Worm (Caenorhabditis elegans) whole organism, L2 larva: ENCODE data around the gene slmp-1.

Experiments used
- C34F6.9 ChIP-seq: fragments of 150-350 bp; optimal IDR thresholded peaks from 2 replicates; lab custom pipeline; 2014; ENCODE audit warnings: missing biosample characterization, missing genetic modification characterization
- F13H6.1 ChIP-seq: sonication (generic microtip); optimal IDR thresholded peaks from 2 replicates; lab custom pipeline; 2016; ENCODE audit warnings: missing genetic modification characterization, missing compliant biosample characterization
- R02D3.7 ChIP-seq: fragments of 150-350 bp; optimal IDR thresholded peaks from 2 replicates; lab custom pipeline; 2014; ENCODE audit warnings: missing biosample characterization, missing genetic modification characterization
- Y55F3AM.14 ChIP-seq: fragments of 200-800 bp; sonication (Bioruptor generic); optimal IDR thresholded peaks from 2 replicates; lab custom pipeline; 2018; ENCODE audit warnings: mild to moderate bottlenecking, missing genetic modification characterization, missing compliant biosample characterization
- ZK546.5 ChIP-seq: sonication (generic microtip); optimal IDR thresholded peaks from 2 replicates; lab custom pipeline; 2017; ENCODE audit warnings: missing biosample characterization, missing genetic modification characterization
- alr-1 ChIP-seq: fragments of 150-350 bp; optimal IDR thresholded peaks from 2 replicates; lab custom pipeline; 2014; ENCODE audit warnings: missing biosample characterization, missing genetic modification characterization
- aly-2 ChIP-seq: fragments of 150-350 bp; optimal IDR thresholded peaks from 2 replicates; lab custom pipeline; 2014; ENCODE audit warnings: missing biosample characterization, missing genetic modification characterization
- ama-1 ChIP-seq: fragments of 150-350 bp; optimal IDR thresholded peaks from 2 replicates; lab custom pipeline; 2018; ENCODE audit warnings: inconsistent platforms
- blmp-1 ChIP-seq: sonication (generic microtip); optimal IDR thresholded peaks from 2 replicates; lab custom pipeline; 2017; ENCODE audit warnings: missing genetic modification characterization, mild to moderate bottlenecking, missing compliant biosample characterization, antibody characterized with exemption, moderate library complexity; ENCODE audit not compliant: insufficient read depth
- ceh-16 ChIP-seq: fragments of 150-350 bp; optimal IDR thresholded peaks from 2 replicates; lab custom pipeline; 2014; ENCODE audit warnings: missing biosample characterization, missing genetic modification characterization
- ceh-82 ChIP-seq: fragments of 150-350 bp; optimal IDR thresholded peaks from 2 replicates; lab custom pipeline; 2014; ENCODE audit warnings: missing biosample characterization, missing genetic modification characterization
- crh-2 ChIP-seq: sonication (generic microtip); optimal IDR thresholded peaks from 2 replicates; lab custom pipeline; 2017; ENCODE audit warnings: missing biosample characterization, missing genetic modification characterization
- dmd-4 ChIP-seq: sonication (generic microtip); optimal IDR thresholded peaks from 2 replicates; lab custom pipeline; 2017; ENCODE audit warnings: missing biosample characterization, missing genetic modification characterization
- egl-27 ChIP-seq: sonication (generic microtip); optimal IDR thresholded peaks from 3 replicates; lab custom pipeline; 2017; ENCODE audit warnings: missing biosample characterization, missing genetic modification reagents, missing genetic modification characterization
- elt-1 ChIP-seq: fragments of 150-350 bp; optimal IDR thresholded peaks from 2 replicates; lab custom pipeline; 2014; ENCODE audit warnings: missing biosample characterization, missing genetic modification characterization
- elt-3 ChIP-seq: sonication (generic microtip); optimal IDR thresholded peaks from 2 replicates; lab custom pipeline; 2017; ENCODE audit warnings: missing biosample characterization, missing genetic modification characterization
- fos-1 ChIP-seq: fragments of 150-350 bp; optimal IDR thresholded peaks from 2 replicates; lab custom pipeline; 2014; ENCODE audit warnings: missing biosample characterization, missing genetic modification characterization
- gmeb-1 ChIP-seq: fragments of 150-350 bp; optimal IDR thresholded peaks from 2 replicates; lab custom pipeline; 2014; ENCODE audit warnings: missing biosample characterization, missing genetic modification characterization
- lin-11 ChIP-seq: fragments of 150-350 bp; sonication (generic microtip); optimal IDR thresholded peaks from 2 replicates; lab custom pipeline; 2014; ENCODE audit warnings: missing biosample characterization, missing genetic modification characterization, inconsistent platforms, mixed read lengths
- lin-13 ChIP-seq: fragments of 150-350 bp; optimal IDR thresholded peaks from 2 replicates; lab custom pipeline; 2014; ENCODE audit warnings: missing biosample characterization, missing genetic modification reagents, missing genetic modification characterization
- lin-39 ChIP-seq: fragments of 150-350 bp; optimal IDR thresholded peaks from 2 replicates; lab custom pipeline; 2014; ENCODE audit warnings: missing biosample characterization, missing genetic modification reagents, missing genetic modification characterization
- lsy-2 ChIP-seq, 2 experiments: fragments of 150-350 bp in 1 of 2; sonication (generic microtip) in 1 of 2; optimal IDR thresholded peaks; 2 replicates each; lab custom pipeline; 2014 to 2017; ENCODE audit warnings: missing biosample characterization in 2 of 2, missing genetic modification characterization in 2 of 2
- mab-5 ChIP-seq: fragments of 150-350 bp; optimal IDR thresholded peaks from 2 replicates; lab custom pipeline; 2014; ENCODE audit warnings: missing biosample characterization, missing genetic modification characterization
- mbf-1 ChIP-seq: sonication (generic microtip); optimal IDR thresholded peaks from 2 replicates; lab custom pipeline; 2017; ENCODE audit warnings: missing biosample characterization, missing genetic modification characterization
- mdl-1 ChIP-seq, 2 experiments: fragments of 150-350 bp in 1 of 2; sonication (generic microtip) in 1 of 2; optimal IDR thresholded peaks; 2 replicates each; lab custom pipeline; 2017; ENCODE audit warnings: missing biosample characterization in 2 of 2, missing genetic modification characterization in 2 of 2
- nhr-10 ChIP-seq: sonication (generic microtip); optimal IDR thresholded peaks from 2 replicates; lab custom pipeline; 2017; ENCODE audit warnings: missing biosample characterization, missing genetic modification characterization
- nhr-11 ChIP-seq: fragments of 150-350 bp; optimal IDR thresholded peaks from 2 replicates; lab custom pipeline; 2014; ENCODE audit warnings: missing biosample characterization, missing genetic modification characterization
- nhr-12 ChIP-seq: fragments of 150-350 bp; optimal IDR thresholded peaks from 2 replicates; lab custom pipeline; 2014; ENCODE audit warnings: missing biosample characterization, missing genetic modification characterization
- nhr-129 ChIP-seq: fragments of 150-350 bp; optimal IDR thresholded peaks from 2 replicates; lab custom pipeline; 2014; ENCODE audit warnings: missing biosample characterization, missing genetic modification characterization
- nhr-21 ChIP-seq: fragments of 150-350 bp; optimal IDR thresholded peaks from 2 replicates; lab custom pipeline; 2014; ENCODE audit warnings: missing biosample characterization, missing genetic modification characterization
- nhr-23 ChIP-seq: fragments of 150-350 bp; optimal IDR thresholded peaks from 2 replicates; lab custom pipeline; 2014; ENCODE audit warnings: missing biosample characterization, missing genetic modification reagents, missing genetic modification characterization
- nhr-237 ChIP-seq: fragments of 150-350 bp; optimal IDR thresholded peaks from 2 replicates; lab custom pipeline; 2014; ENCODE audit warnings: missing biosample characterization, missing genetic modification characterization
- nhr-25 ChIP-seq: fragments of 150-350 bp; sonication (generic microtip); optimal IDR thresholded peaks from 3 replicates; lab custom pipeline; 2014; ENCODE audit warnings: missing biosample characterization, missing genetic modification characterization
- nhr-6 ChIP-seq: fragments of 150-350 bp; optimal IDR thresholded peaks from 2 replicates; lab custom pipeline; 2014; ENCODE audit warnings: missing biosample characterization, missing genetic modification characterization
- nhr-77 ChIP-seq: fragments of 150-350 bp; optimal IDR thresholded peaks from 2 replicates; lab custom pipeline; 2014; ENCODE audit warnings: missing biosample characterization, missing genetic modification characterization
- peb-1 ChIP-seq: fragments of 150-350 bp; optimal IDR thresholded peaks from 2 replicates; lab custom pipeline; 2014; ENCODE audit warnings: missing biosample characterization, missing genetic modification characterization
- sem-4 ChIP-seq: fragments of 150-350 bp; optimal IDR thresholded peaks from 2 replicates; lab custom pipeline; 2014; ENCODE audit warnings: missing biosample characterization, missing genetic modification reagents, missing genetic modification characterization
- skn-1 ChIP-seq: sonication (generic microtip); optimal IDR thresholded peaks from 2 replicates; lab custom pipeline; 2017; ENCODE audit warnings: missing biosample characterization, missing genetic modification characterization
- sma-3 ChIP-seq: sonication (generic microtip); optimal IDR thresholded peaks from 2 replicates; lab custom pipeline; 2016; ENCODE audit warnings: missing genetic modification reagents, missing genetic modification characterization, missing compliant biosample characterization
- sma-9 ChIP-seq, 2 experiments: fragments of 150-350 bp in 1 of 2; sonication (generic microtip) in 1 of 2; optimal IDR thresholded peaks; 2 replicates each; lab custom pipeline; 2014 to 2016; ENCODE audit warnings: missing genetic modification characterization in 2 of 2, mild to moderate bottlenecking in 1 of 2, missing biosample characterization in 1 of 2, missing compliant biosample characterization in 1 of 2, missing genetic modification reagents in 1 of 2, moderate library complexity in 1 of 2
- snpc-4 ChIP-seq: fragments of 150-350 bp; optimal IDR thresholded peaks from 2 replicates; lab custom pipeline; 2014; ENCODE audit warnings: missing biosample characterization, missing genetic modification characterization
- unc-39 ChIP-seq: fragments of 150-350 bp; optimal IDR thresholded peaks from 2 replicates; lab custom pipeline; 2014; ENCODE audit warnings: missing biosample characterization, missing genetic modification characterization
- unc-55 ChIP-seq: fragments of 150-350 bp; sonication (generic microtip); optimal IDR thresholded peaks from 3 replicates; lab custom pipeline; 2014; ENCODE audit warnings: missing biosample characterization, missing genetic modification reagents, missing genetic modification characterization
- unc-62 ChIP-seq: fragments of 150-350 bp; optimal IDR thresholded peaks from 2 replicates; lab custom pipeline; 2014; ENCODE audit warnings: missing biosample characterization, missing genetic modification reagents, missing genetic modification characterization
- zag-1 ChIP-seq: fragments of 150-350 bp; optimal IDR thresholded peaks from 2 replicates; lab custom pipeline; 2014; ENCODE audit warnings: missing biosample characterization, missing genetic modification characterization
- ztf-1 ChIP-seq: fragments of 200-800 bp; sonication (Bioruptor generic); conservative IDR thresholded peaks from 2 replicates; pipeline ENCODE4 v1.3.6; 2022; ENCODE audit warnings: missing genetic modification characterization, missing compliant biosample characterization
- ztf-11 ChIP-seq: sonication (generic microtip); optimal IDR thresholded peaks from 2 replicates; lab custom pipeline; 2017; ENCODE audit warnings: missing biosample characterization, missing genetic modification characterization
- ztf-4 ChIP-seq: fragments of 150-350 bp; optimal IDR thresholded peaks from 2 replicates; lab custom pipeline; 2014; ENCODE audit warnings: missing biosample characterization, missing genetic modification characterization

slmp-1 gene

ce11 chrIV:3213426-3213825 is at the start of gene slmp-1:
TSS of gene slmp-1 (plus strand) at chrIV:3213760.
- TF ChIP-seq nhr-10 (tag; lab: Kevin White, UChicago) (no peak), gmeb-1 (peak; percentile 90), sma-3 (peak; percentile 29), snpc-4 (no peak), blmp-1 (tag; lab: Kevin White, UChicago) (no peak), F13H6.1 (no peak), elt-3 (tag; lab: Kevin White, UChicago) (no peak), ztf-4 (tag; lab: Kevin White, UChicago) (no peak), nhr-6 (tag; lab: Kevin White, UChicago) (no peak), ZK546.5 (tag; lab: Kevin White, UChicago) (no peak), skn-1 (tag; lab: Kevin White, UChicago) (no peak), fos-1 (tag; lab: Kevin White, UChicago) (peak; percentile 41), egl-27 (tag; lab: Kevin White, UChicago) (no peak), sem-4 (tag; lab: Kevin White, UChicago) (no peak), lsy-2 (tag; optimal IDR thresholded peaks at IDR 0.05; lab: Kevin White, UChicago) (peak in 1 of 2 experiments; percentile 71), ceh-82 (tag; lab: Kevin White, UChicago) (no peak), nhr-77 (tag; lab: Kevin White, UChicago) (no peak), lin-13 (peak; percentile 64), aly-2 (no peak), C34F6.9 (peak; percentile 64), nhr-12 (no peak), nhr-237 (tag; lab: Kevin White, UChicago) (no peak), mbf-1 (tag; lab: Kevin White, UChicago) (no peak), ztf-11 (tag; lab: Kevin White, UChicago) (no peak), alr-1 (tag; lab: Kevin White, UChicago) (no peak), dmd-4 (tag; lab: Kevin White, UChicago) (no peak), nhr-11 (tag; lab: Kevin White, UChicago) (no peak), ztf-1 (GFP tag; lab: Robert Waterston, UW) (no peak), peb-1 (tag; lab: Kevin White, UChicago) (no peak), lin-11 (tag; lab: Kevin White, UChicago) (peak; percentile 23), mab-5 (tag; lab: Kevin White, UChicago) (no peak), unc-62 (no peak), nhr-21 (no peak), crh-2 (peak; percentile 16), unc-39 (tag; lab: Kevin White, UChicago) (no peak), lin-39 (tag; lab: Kevin White, UChicago) (no peak), ceh-16 (tag; lab: Kevin White, UChicago) (no peak), ama-1 (lab: Kevin White, UChicago) (no peak), R02D3.7 (tag; lab: Kevin White, UChicago) (no peak), nhr-23 (no peak), Y55F3AM.14 (no peak), elt-1 (tag; lab: Kevin White, UChicago) (no peak), zag-1 (tag; lab: Kevin White, UChicago) (no peak), nhr-25 (tag; lab: Kevin White, UChicago) (peak; percentile 5), nhr-129 (tag; lab: Kevin White, UChicago) (peak; percentile 44), unc-55 (peak; percentile 61), sma-9 (GFP tag; optimal IDR thresholded peaks at IDR 0.05; lab: Kevin White, UChicago) (peak; percentile 27), sma-9 (tag; optimal IDR thresholded peaks at IDR 0.05; lab: Kevin White, UChicago) (no peak), mdl-1 (tag; optimal IDR thresholded peaks at IDR 0.05; lab: Kevin White, UChicago) (no peak)
